Fruit fly (Drosophila melanogaster): ENCODE data around the gene CG32576.

DNA sequence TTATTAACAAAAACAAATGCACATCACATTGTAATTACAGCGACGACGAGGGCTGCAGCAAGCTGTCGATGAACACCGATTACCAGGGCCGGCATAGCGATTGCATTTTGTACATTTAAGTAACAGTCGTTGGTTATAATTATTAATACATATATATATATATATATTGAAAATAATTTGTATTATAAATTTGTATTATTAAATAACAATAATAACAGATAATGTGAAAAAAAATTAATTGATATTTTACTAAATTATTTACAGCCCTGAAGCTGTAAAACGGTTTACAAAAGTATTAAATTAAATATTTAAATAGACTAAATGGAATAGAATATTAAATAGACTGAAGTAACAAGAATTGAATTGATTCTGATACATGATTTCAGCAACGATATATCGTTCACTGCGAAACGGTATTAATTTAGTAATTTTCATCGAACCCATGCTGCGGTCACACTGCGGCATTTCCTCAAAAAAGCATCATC, 12.4 kb downstream of the CG32576 start, which contains the start of the genes kat80 and Prosalpha4:
- peak; percentile 26 for TF ChIP-seq CG1620 (GFP tag; optimal IDR thresholded peaks at IDR 0.05)
- no peak for TF ChIP-seq CG12768 (GFP tag; optimal IDR thresholded peaks at IDR 0.05)
- TF ChIP-seq Crg-1 (GFP tag; optimal IDR thresholded peaks at IDR 0.05): no peak
- TF ChIP-seq cic (GFP tag; optimal IDR thresholded peaks at IDR 0.05): no peak
- TF ChIP-seq CG11617 (GFP tag; optimal IDR thresholded peaks at IDR 0.05): peak; percentile 68
- TF ChIP-seq CG7045 (GFP tag; optimal IDR thresholded peaks at IDR 0.05): no peak
- TF ChIP-seq ovo (GFP tag; optimal IDR thresholded peaks at IDR 0.05): peak; percentile 20
- peak; percentile 41 for TF ChIP-seq tj (GFP tag; optimal IDR thresholded peaks at IDR 0.05)
- TF ChIP-seq pad (GFP tag; optimal IDR thresholded peaks at IDR 0.05): peak; percentile 22
- peak; percentile 68 for TF ChIP-seq CG7101 (tag; optimal IDR thresholded peaks at IDR 0.05)
- TF ChIP-seq Clk (GFP tag; optimal IDR thresholded peaks at IDR 0.05): no peak
